Worm (Caenorhabditis elegans) whole organism, L4/young adult: ENCODE measurements around the gene C24D10.4.
"Not testable (repeated sequence)": the region's sequence is repeated elsewhere in the genome, so short reads cannot be mapped to it uniquely, and the experiment has no call there.

ENCODE experiments used
- W03F9.2 ChIP-seq: fragments of 150-350 bp; optimal IDR thresholded peaks from 2 replicates; lab custom pipeline; 2014; ENCODE audit warnings: missing biosample characterization, missing genetic modification characterization
- dao-5 ChIP-seq: sonication (generic microtip); optimal IDR thresholded peaks from 2 replicates; lab custom pipeline; 2016; ENCODE audit warnings: missing genotype, missing genetic modification characterization, moderate library complexity, missing compliant biosample characterization
- him-1 ChIP-seq: sonication (generic microtip); optimal IDR thresholded peaks from 2 replicates; lab custom pipeline; 2016; ENCODE audit warnings: missing genotype, missing genetic modification reagents, missing genetic modification characterization, missing compliant biosample characterization

The C24D10.4 gene

ce11 chrIV:5160171-5160570, at the start of gene C24D10.4, which contains the start of gene C24D10.6:
C24D10.4 (plus strand) TSS chrIV:5160522.
C24D10.6 (minus strand) TSS chrIV:5160248.
- TF ChIP-seq W03F9.2 (tag; lab: Kevin White, UChicago) (peak; percentile 19), dao-5 (tag; lab: Kevin White, UChicago) (no peak), him-1 (tag; lab: Kevin White, UChicago) (no peak)

DNA sequence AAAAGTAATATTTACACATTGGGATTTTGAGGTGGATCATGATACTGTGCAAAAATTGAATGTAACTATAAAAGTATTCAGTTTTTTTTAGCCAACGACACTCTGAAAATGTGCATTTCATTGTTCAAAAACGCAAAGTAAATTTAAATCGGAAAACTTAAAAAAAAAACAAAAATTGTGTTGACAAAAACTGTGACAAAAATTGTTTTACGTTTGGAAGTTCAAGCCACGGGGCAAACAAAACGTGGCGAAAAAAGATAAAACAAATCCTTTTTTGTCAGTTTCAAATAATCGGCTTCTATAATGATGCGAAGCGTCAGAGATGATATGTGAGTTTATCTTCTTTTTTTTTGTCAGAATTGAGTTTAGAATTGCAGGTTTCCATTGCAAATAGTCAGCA, 48.8 kb upstream of the C24D10.4 start, which contains the start of gene AC7.3:
Gene AC7.3 (plus strand): TSS at position 301 of the 400 bp plus-strand sequence.
- no peak for TF ChIP-seq dao-5 (tag; lab: Kevin White, UChicago)
- no peak for TF ChIP-seq him-1 (tag; lab: Kevin White, UChicago)
- no peak for TF ChIP-seq W03F9.2 (tag; lab: Kevin White, UChicago)

DNA sequence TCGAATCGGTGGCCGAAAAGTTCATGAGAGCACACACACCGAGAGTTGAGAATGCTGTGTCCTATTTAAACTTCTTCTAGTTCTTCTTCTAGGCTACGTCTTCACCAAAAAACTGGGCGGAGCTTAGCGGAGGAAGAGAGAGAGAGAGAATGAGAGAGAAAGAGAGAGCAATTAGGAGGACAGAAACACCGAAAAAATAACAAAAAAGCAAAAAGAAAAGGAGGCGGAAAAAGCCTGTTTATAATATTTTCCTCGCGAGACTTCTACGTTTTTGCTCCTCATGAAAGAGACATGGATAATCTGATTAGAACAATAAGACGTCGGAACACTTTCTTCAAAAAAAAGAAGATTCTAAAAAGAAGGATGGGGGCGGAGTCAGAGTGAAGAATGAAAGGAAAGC, 38.3 kb upstream of the C24D10.4 start, which contains the start of gene tkr-3:
Gene tkr-3 (minus strand): TSS at position 101 of the 400 bp plus-strand sequence.
- TF ChIP-seq him-1 (tag; lab: Kevin White, UChicago) = no peak
- no peak for TF ChIP-seq dao-5 (tag; lab: Kevin White, UChicago)
- TF ChIP-seq W03F9.2 (tag; lab: Kevin White, UChicago) = no peak

ce11 chrIV:5131781-5132180, 28.5 kb upstream of the C24D10.4 start:
- TF ChIP-seq dao-5 (tag; lab: Kevin White, UChicago) (no peak), W03F9.2 (tag; lab: Kevin White, UChicago) (no peak), him-1 (tag; lab: Kevin White, UChicago) (no peak)

DNA sequence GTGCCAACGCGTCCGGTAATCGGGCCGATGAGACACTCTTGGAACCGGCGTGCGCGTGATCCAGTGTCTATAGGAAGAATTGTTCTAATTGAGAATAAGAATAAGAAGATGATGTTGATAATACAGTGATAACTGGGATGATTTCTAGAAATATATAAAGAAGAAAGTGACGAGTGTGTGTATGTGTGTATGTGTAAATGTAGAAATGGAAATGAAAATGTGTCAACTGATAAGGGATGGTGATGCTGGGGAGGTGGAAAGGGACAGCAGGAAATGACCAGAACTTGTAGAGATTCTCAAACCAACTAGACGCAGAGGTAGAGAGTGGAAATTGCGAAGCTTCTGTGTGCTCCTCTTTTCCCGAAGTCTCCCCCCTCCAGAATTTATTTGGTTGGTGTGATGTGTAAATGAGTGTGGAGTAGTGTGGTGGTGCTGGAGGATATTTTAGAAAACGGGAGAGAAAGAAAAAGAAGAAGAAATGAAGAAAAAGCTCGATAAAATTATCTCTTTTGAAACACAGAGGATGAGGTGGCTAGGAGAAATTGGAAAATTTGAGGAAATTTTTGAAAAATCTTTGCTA, 26.4 kb upstream of the C24D10.4 start:
- no peak for TF ChIP-seq dao-5 (tag; lab: Kevin White, UChicago)
- TF ChIP-seq W03F9.2 (tag; lab: Kevin White, UChicago) = no peak
- no peak for TF ChIP-seq him-1 (tag; lab: Kevin White, UChicago)

- TF ChIP-seq him-1 (tag; lab: Kevin White, UChicago) = no peak
- TF ChIP-seq W03F9.2 (tag; lab: Kevin White, UChicago) = no peak
These were observed 25.5 kb upstream of the C24D10.4 start for ce11 chrIV:5134798-5135197.

- no peak for TF ChIP-seq W03F9.2 (tag; lab: Kevin White, UChicago)
- TF ChIP-seq dao-5 (tag; lab: Kevin White, UChicago) = no peak
- TF ChIP-seq him-1 (tag; lab: Kevin White, UChicago) = no peak
These were observed 23.8 kb upstream of the C24D10.4 start for ce11 chrIV:5136523-5136922.

DNA sequence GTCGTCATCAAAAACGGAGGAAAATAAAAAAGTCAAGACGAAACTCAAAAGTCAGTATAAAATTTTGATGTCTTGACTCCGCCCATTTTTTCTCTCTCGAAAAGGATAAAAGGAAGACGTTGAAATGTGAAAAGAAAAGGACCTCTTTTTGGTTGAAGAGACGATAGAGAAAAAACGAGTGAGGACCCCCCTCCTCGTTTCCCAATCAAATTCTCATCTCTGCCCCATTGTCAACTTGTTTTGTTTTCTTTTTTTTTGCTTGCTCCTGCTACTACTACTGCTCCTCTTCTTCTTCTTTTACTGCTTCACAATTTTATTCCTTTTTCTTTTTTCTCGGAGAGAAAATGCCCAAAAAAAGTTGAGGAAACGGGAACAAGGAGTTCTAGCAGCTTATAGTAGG, 22.5 kb upstream of the C24D10.4 start:
- TF ChIP-seq him-1 (tag; lab: Kevin White, UChicago) = peak; percentile 11
- TF ChIP-seq dao-5 (tag; lab: Kevin White, UChicago) = no peak

DNA sequence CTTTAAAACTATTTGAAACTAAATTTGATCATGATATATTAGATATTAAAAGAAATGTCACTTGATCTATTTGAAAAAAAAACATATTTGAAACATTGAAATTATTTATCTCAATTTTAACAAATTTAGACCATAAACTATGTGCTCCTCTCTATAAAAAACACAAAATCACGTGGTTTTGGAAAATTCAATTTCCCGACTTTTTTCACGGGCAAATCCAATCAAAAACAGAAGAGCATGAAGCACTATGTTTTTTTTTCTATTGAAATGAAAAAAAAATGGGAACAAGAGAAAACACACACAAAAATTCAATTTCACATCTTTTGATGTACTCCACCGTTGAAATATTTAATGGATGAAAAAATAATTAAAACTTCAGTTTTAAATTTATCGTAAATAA, 21.1 kb upstream of the C24D10.4 start:
- no peak for TF ChIP-seq dao-5 (tag; lab: Kevin White, UChicago)

- no peak for TF ChIP-seq him-1 (tag; lab: Kevin White, UChicago)
- no peak for TF ChIP-seq dao-5 (tag; lab: Kevin White, UChicago)
- TF ChIP-seq W03F9.2 (tag; lab: Kevin White, UChicago) = no peak
These were observed 20.4 kb upstream of the C24D10.4 start for ce11 chrIV:5139972-5140371.

ce11 chrIV:5149793-5150192, 10.5 kb upstream of the C24D10.4 start, which contains the start of gene C24D10.5:
C24D10.5 (plus strand) TSS chrIV:5150093.
- TF ChIP-seq W03F9.2 (tag; lab: Kevin White, UChicago) (no peak), dao-5 (tag; lab: Kevin White, UChicago) (no peak)

- TF ChIP-seq him-1 (tag; lab: Kevin White, UChicago) (no peak), W03F9.2 (tag; lab: Kevin White, UChicago) (no peak), dao-5 (tag; lab: Kevin White, UChicago) (no peak)
These were observed 7.9 kb upstream of the C24D10.4 start, which contains the start of gene soc-2 for ce11 chrIV:5152391-5152790. soc-2 (minus strand) TSS chrIV:5152491.

DNA sequence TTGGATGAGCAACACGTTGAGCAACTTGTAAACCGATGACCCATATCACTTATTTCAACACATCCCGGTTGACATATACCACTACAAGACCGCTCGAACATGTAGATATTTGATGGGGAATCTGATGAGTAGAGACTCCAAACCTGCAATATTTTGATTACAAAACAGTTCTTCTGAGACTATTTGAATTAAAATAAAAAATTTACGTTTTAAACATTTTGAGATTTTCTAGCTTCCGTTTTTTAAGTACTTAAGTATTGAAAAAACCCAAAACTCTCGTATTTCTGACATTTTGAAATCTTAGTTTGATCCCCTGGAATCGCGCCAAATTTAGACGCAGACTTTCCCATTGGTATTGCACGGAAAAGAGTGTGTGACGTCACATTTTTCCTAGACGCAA, 3.1 kb upstream of the C24D10.4 start, which contains the start of gene C24D10.49:
Gene C24D10.49 (minus strand): TSS at position 101 of the 400 bp plus-strand sequence.
- no peak for TF ChIP-seq dao-5 (tag; lab: Kevin White, UChicago)
- no peak for TF ChIP-seq him-1 (tag; lab: Kevin White, UChicago)
- no peak for TF ChIP-seq W03F9.2 (tag; lab: Kevin White, UChicago)

ce11 chrIV:5162941-5163340, 2.6 kb downstream of the C24D10.4 start, which contains the start of the genes nspd-3 and C24D10.2:
nspd-3 (minus strand) TSS chrIV:5163041.
C24D10.2 (plus strand) TSS chrIV:5163339.
- TF ChIP-seq dao-5, him-1, W03F9.2 (tag; lab: Kevin White, UChicago): not testable (repeated sequence)
